Worm (Caenorhabditis elegans): ENCODE results near the gene C08F8.9.

DNA sequence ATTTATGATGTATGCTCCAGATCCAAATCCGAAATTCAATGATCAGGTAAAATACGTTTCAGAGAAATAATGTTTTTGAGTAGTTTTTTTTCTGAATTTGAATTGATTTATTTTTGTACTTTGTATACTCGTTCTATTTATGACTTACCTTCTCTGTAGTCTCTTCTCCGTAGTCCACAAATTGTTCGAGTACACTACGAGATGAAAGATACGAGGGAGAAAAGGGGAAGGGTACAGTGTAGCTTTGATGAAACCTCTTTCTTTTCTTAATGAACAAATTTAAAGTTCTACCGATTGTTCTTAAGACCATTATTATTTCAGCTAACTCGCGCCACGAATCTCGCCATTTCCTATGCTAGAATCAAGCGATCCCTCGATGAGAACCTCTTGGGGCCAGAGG, 1.7 kb upstream of the C08F8.9 start:
- TF ChIP-seq ceh-9 (tag; optimal IDR thresholded peaks at IDR 0.05) (no peak), tbx-2 (tag; optimal IDR thresholded peaks at IDR 0.05) (no peak), K02D7.2 (tag; optimal IDR thresholded peaks at IDR 0.05) (no peak), odd-2 (tag; optimal IDR thresholded peaks at IDR 0.05) (no peak), ceh-34 (tag; optimal IDR thresholded peaks at IDR 0.05) (no peak), nfya-1 (tag; optimal IDR thresholded peaks at IDR 0.05) (no peak), ceh-2 (tag; optimal IDR thresholded peaks at IDR 0.05) (no peak)

Data from whole organism, late embryonic.